Fruit fly (Drosophila melanogaster) whole organism, adult: ENCODE measurements around the gene r-cup.

Experiments used
- CG11617 ChIP-seq: fragments of 200-800 bp; sonication (Bioruptor generic); optimal IDR thresholded peaks from 2 replicates; lab custom pipeline; 2017; ENCODE audit warnings: mild to moderate bottlenecking, missing biosample characterization, missing genetic modification reagents, missing genetic modification characterization
- CG12768 ChIP-seq: fragments of 200-800 bp; sonication (Bioruptor generic); optimal IDR thresholded peaks from 2 replicates; lab custom pipeline; 2017; ENCODE audit warnings: missing biosample characterization, missing genetic modification characterization, mild to moderate bottlenecking, moderate library complexity, missing genetic modification reagents
- CG14711 ChIP-seq: fragments of 200-800 bp; sonication (Bioruptor generic); optimal IDR thresholded peaks from 2 replicates; lab custom pipeline; 2018; ENCODE audit warnings: missing biosample characterization, mild to moderate bottlenecking, missing genetic modification characterization, moderate library complexity
- CG1620 ChIP-seq: fragments of 200-800 bp; sonication (Bioruptor generic); optimal IDR thresholded peaks from 2 replicates; lab custom pipeline; 2016; ENCODE audit warnings: missing biosample characterization, missing genetic modification characterization
- CG33017 ChIP-seq: fragments of 200-800 bp; sonication (Bioruptor generic); optimal IDR thresholded peaks from 2 replicates; lab custom pipeline; 2018; ENCODE audit warnings: missing biosample characterization, mild to moderate bottlenecking, missing genetic modification characterization, moderate library complexity
- CG5204 ChIP-seq: fragments of 200-800 bp; sonication (Bioruptor generic); optimal IDR thresholded peaks from 2 replicates; lab custom pipeline; 2016; ENCODE audit warnings: missing biosample characterization, missing genetic modification characterization
- CG7045 ChIP-seq: fragments of 200-800 bp; sonication (Bioruptor generic); optimal IDR thresholded peaks from 2 replicates; lab custom pipeline; 2017; ENCODE audit warnings: missing biosample characterization, mild to moderate bottlenecking, missing genetic modification characterization
- CG7101 ChIP-seq: fragments of 200-800 bp; sonication (Bioruptor generic); optimal IDR thresholded peaks from 2 replicates; lab custom pipeline; 2018; ENCODE audit warnings: missing biosample characterization, mild to moderate bottlenecking, missing genetic modification characterization, moderate library complexity
- Clk ChIP-seq: fragments of 200-800 bp; sonication (Bioruptor generic); optimal IDR thresholded peaks from 2 replicates; lab custom pipeline; 2017; ENCODE audit warnings: missing biosample characterization, missing genetic modification characterization
- Crg-1 ChIP-seq: fragments of 200-800 bp; sonication (Bioruptor generic); optimal IDR thresholded peaks from 2 replicates; lab custom pipeline; 2016; ENCODE audit warnings: missing biosample characterization, missing genetic modification characterization
- Hr96 ChIP-seq: fragments of 200-800 bp; sonication (Bioruptor generic); optimal IDR thresholded peaks from 2 replicates; lab custom pipeline; 2016; ENCODE audit warnings: missing biosample characterization, missing genetic modification characterization
- Mnt ChIP-seq: fragments of 200-800 bp; sonication (Bioruptor generic); optimal IDR thresholded peaks from 2 replicates; lab custom pipeline; 2016; ENCODE audit warnings: missing biosample characterization, mild to moderate bottlenecking, missing genetic modification characterization
- bab1 ChIP-seq: fragments of 200-800 bp; sonication (Bioruptor generic); optimal IDR thresholded peaks from 3 replicates; lab custom pipeline; 2019; ENCODE audit warnings: missing biosample characterization, mild to moderate bottlenecking, missing genetic modification characterization, moderate library complexity
- cic ChIP-seq: fragments of 200-800 bp; sonication (Bioruptor generic); optimal IDR thresholded peaks from 2 replicates; lab custom pipeline; 2017; ENCODE audit warnings: missing biosample characterization, mild to moderate bottlenecking, missing genetic modification characterization, moderate library complexity
- cnc ChIP-seq, 2 experiments: fragments of >200 bp; optimal IDR thresholded peaks; 2 replicates each; lab custom pipeline; 2017
- kay ChIP-seq: fragments of 200-800 bp; sonication (Bioruptor generic); peaks from one replicate; lab custom pipeline; 2016; ENCODE audit warnings: missing biosample characterization, missing genetic modification characterization, borderline replicate concordance
- ovo ChIP-seq: fragments of 200-800 bp; sonication (Bioruptor generic); optimal IDR thresholded peaks from 2 replicates; lab custom pipeline; 2016; ENCODE audit warnings: missing biosample characterization, missing genetic modification characterization
- pad ChIP-seq: fragments of 200-800 bp; sonication (Bioruptor generic); optimal IDR thresholded peaks from 3 replicates; lab custom pipeline; 2017; ENCODE audit warnings: missing biosample characterization, missing genetic modification characterization, mild to moderate bottlenecking, moderate library complexity, missing genetic modification reagents
- tj ChIP-seq: fragments of 200-800 bp; sonication (Bioruptor generic); optimal IDR thresholded peaks from 3 replicates; lab custom pipeline; 2017; ENCODE audit warnings: missing biosample characterization, mild to moderate bottlenecking, missing genetic modification characterization, moderate library complexity
- toe ChIP-seq: fragments of 200-800 bp; sonication (Bioruptor generic); optimal IDR thresholded peaks from 2 replicates; lab custom pipeline; 2016; ENCODE audit warnings: missing biosample characterization, missing genetic modification characterization

The r-cup gene

DNA sequence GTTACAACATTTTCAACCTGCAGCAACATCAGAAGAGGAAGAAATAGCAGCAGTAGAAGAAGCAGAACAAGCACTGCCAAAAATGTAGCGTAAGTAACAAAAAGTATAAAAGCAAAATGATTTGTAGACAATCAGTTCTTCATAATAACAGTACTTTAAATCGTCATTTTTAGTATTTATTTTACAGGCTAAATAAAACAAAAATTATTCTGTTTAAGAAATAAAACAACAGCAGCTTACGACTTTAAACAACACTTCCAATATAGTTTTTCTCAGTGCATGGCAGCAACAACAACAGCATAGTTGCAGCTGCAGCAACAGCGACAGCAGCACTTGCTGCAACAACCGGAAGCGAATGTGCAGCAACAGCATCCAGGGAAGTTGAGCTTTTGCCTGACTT is 15.1 kb downstream of the r-cup start:
- TF ChIP-seq pad (GFP tag; lab: Kevin White, UChicago) (no peak), Mnt (GFP tag; lab: Kevin White, UChicago) (no peak), CG5204 (GFP tag; lab: Kevin White, UChicago) (peak; percentile 28), CG7045 (GFP tag; lab: Kevin White, UChicago) (peak; percentile 50), toe (GFP tag; lab: Kevin White, UChicago) (peak; percentile 20)

- no peak for TF ChIP-seq bab1
- no peak for TF ChIP-seq toe (GFP tag; lab: Kevin White, UChicago)
- TF ChIP-seq cnc (optimal IDR thresholded peaks at IDR 0.05; lab: Kevin White, UChicago), result no peak
- no peak for TF ChIP-seq Crg-1
- TF ChIP-seq Mnt (GFP tag; lab: Kevin White, UChicago), result no peak
- no peak for TF ChIP-seq CG5204 (GFP tag; lab: Kevin White, UChicago)
- no peak for TF ChIP-seq CG12768
- TF ChIP-seq CG7101 (tag; lab: Kevin White, UChicago), result no peak
These were observed 41.3 kb downstream of the r-cup start, which contains the start of gene CG11666 for dm6 chrX:20984386-20984785. Gene CG11666, plus strand, starts transcription at chrX:20984686.

- no peak for TF ChIP-seq pad (GFP tag; lab: Kevin White, UChicago)
- no peak for TF ChIP-seq CG5204 (GFP tag; lab: Kevin White, UChicago)
- no peak for TF ChIP-seq cic (GFP tag; lab: Kevin White, UChicago)
- TF ChIP-seq toe (GFP tag; lab: Kevin White, UChicago), result no peak
- no peak for TF ChIP-seq CG1620 (GFP tag; lab: Kevin White, UChicago)
- TF ChIP-seq Clk, result no peak
- TF ChIP-seq Hr96 (GFP tag; lab: Kevin White, UChicago), result no peak
- TF ChIP-seq Crg-1, result no peak
- no peak for TF ChIP-seq kay (GFP tag; lab: Kevin White, UChicago)
- no peak for TF ChIP-seq Mnt (GFP tag; lab: Kevin White, UChicago)
- no peak for TF ChIP-seq bab1
- no peak for TF ChIP-seq tj
- no peak for TF ChIP-seq CG14711 (tag; lab: Kevin White, UChicago)
- TF ChIP-seq CG7101 (tag; lab: Kevin White, UChicago), result no peak
- TF ChIP-seq ovo, result no peak
- TF ChIP-seq CG11617, result no peak
- TF ChIP-seq CG33017 (tag; lab: Kevin White, UChicago), result no peak
These were observed 47.7 kb downstream of the r-cup start, which contains the start of gene CG44426 for dm6 chrX:20977986-20978385. Gene CG44426, plus strand, starts transcription at chrX:20978286.
